Worm (Caenorhabditis elegans) whole organism, young adult: ENCODE results near the gene C46C2.2.

Experiments
- D2030.7 ChIP-seq: fragments of 200-800 bp; sonication (Bioruptor generic); IDR thresholded peaks from 2 replicates; pipeline ENCODE4 v1.3.6; 2022; ENCODE audit warnings: missing genetic modification reagents, missing genetic modification characterization, missing compliant biosample characterization
- F33H1.4 ChIP-seq: fragments of 200-800 bp; sonication (Bioruptor generic); IDR thresholded peaks from 2 replicates; pipeline ENCODE4 v1.3.6; 2022; ENCODE audit warnings: missing genetic modification reagents, missing genetic modification characterization, missing compliant biosample characterization
- F49E8.2 ChIP-seq: sonication (generic microtip); optimal IDR thresholded peaks from 3 replicates; lab custom pipeline; 2017; ENCODE audit warnings: missing genetic modification characterization, mild to moderate bottlenecking, missing compliant biosample characterization, antibody characterized with exemption, moderate library complexity; ENCODE audit not compliant: insufficient read depth
- T26A5.8 ChIP-seq: sonication (generic microtip); optimal IDR thresholded peaks from 2 replicates; lab custom pipeline; 2016; ENCODE audit warnings: missing genetic modification characterization, missing compliant biosample characterization
- Y95B8A.8 ChIP-seq: fragments of 200-800 bp; sonication (Bioruptor generic); IDR thresholded peaks from 2 replicates; pipeline ENCODE4 v1.3.6; 2022; ENCODE audit warnings: missing genetic modification reagents, missing genetic modification characterization, missing compliant biosample characterization
- ZK185.1 ChIP-seq: sonication (generic microtip); optimal IDR thresholded peaks from 2 replicates; lab custom pipeline; 2016; ENCODE audit warnings: mild to moderate bottlenecking, missing genetic modification characterization, missing compliant biosample characterization; ENCODE audit not compliant: poor library complexity, severe bottlenecking
- akir-1 ChIP-seq: fragments of 200-800 bp; sonication (Bioruptor generic); optimal IDR thresholded peaks from 2 replicates; lab custom pipeline; 2018; ENCODE audit warnings: mild to moderate bottlenecking, missing genetic modification characterization, moderate library complexity, missing compliant biosample characterization
- ama-1 ChIP-seq, 3 experiments: fragments of 150-350 bp in 1 of 3; sonication (generic microtip) in 2 of 3; optimal IDR thresholded peaks; 2 replicates each; lab custom pipeline; 2014 to 2018; ENCODE audit warnings: missing biosample characterization in 2 of 3, missing genetic modification characterization in 2 of 3, missing genetic modification reagents in 2 of 3
- aptf-2 ChIP-seq: fragments of 200-800 bp; sonication (Bioruptor generic); conservative IDR thresholded peaks from 2 replicates; pipeline ENCODE4 v1.3.6; 2022; ENCODE audit warnings: missing genetic modification reagents, missing genetic modification characterization, missing compliant biosample characterization
- athp-1 ChIP-seq: sonication (generic microtip); optimal IDR thresholded peaks from 2 replicates; lab custom pipeline; 2017; ENCODE audit warnings: mild to moderate bottlenecking, missing genetic modification characterization, missing compliant biosample characterization
- attf-3 ChIP-seq: fragments of 200-800 bp; sonication (Bioruptor generic); conservative IDR thresholded peaks from 2 replicates; pipeline ENCODE4 v1.3.6; 2022; ENCODE audit warnings: missing genetic modification reagents, missing genetic modification characterization, missing compliant biosample characterization
- attf-5 ChIP-seq: fragments of 200-800 bp; sonication (Bioruptor generic); optimal IDR thresholded peaks from 2 replicates; lab custom pipeline; 2018; ENCODE audit warnings: mild to moderate bottlenecking, missing genetic modification characterization, missing compliant biosample characterization
- bed-2 ChIP-seq: fragments of 200-800 bp; sonication (Bioruptor generic); IDR thresholded peaks from 2 replicates; pipeline ENCODE4 v1.3.6; 2022; ENCODE audit warnings: missing genetic modification reagents, missing genetic modification characterization, missing compliant biosample characterization
- ccch-3 ChIP-seq: fragments of 200-800 bp; sonication (Bioruptor generic); optimal IDR thresholded peaks from 2 replicates; lab custom pipeline; 2018; ENCODE audit warnings: mild to moderate bottlenecking, missing genetic modification characterization, missing compliant biosample characterization
- cebp-1 ChIP-seq, 2 experiments: fragments of 200-800 bp in 1 of 2; sonication (Bioruptor generic) in 1 of 2; sonication (generic microtip) in 1 of 2; IDR thresholded peaks in 1 of 2; optimal IDR thresholded peaks in 1 of 2; 2 replicates each; pipeline versions ENCODE4 v1.3.6 to Lab custom; 2017 to 2022; ENCODE audit warnings: missing compliant biosample characterization in 2 of 2, missing genetic modification characterization in 2 of 2, mild to moderate bottlenecking in 1 of 2, missing genetic modification reagents in 1 of 2, moderate library complexity in 1 of 2
- ceh-100 ChIP-seq: fragments of 200-800 bp; sonication (Bioruptor generic); IDR thresholded peaks from 2 replicates; pipeline ENCODE4 v1.3.6; 2022; ENCODE audit warnings: missing genetic modification reagents, missing genetic modification characterization, missing compliant biosample characterization
- ceh-40 ChIP-seq: fragments of 200-800 bp; sonication (Bioruptor generic); IDR thresholded peaks from 2 replicates; pipeline ENCODE4 v1.3.6; 2022; ENCODE audit warnings: missing genetic modification characterization, missing compliant biosample characterization
- chd-7 ChIP-seq: sonication (generic microtip); optimal IDR thresholded peaks from 2 replicates; lab custom pipeline; 2016; ENCODE audit warnings: mild to moderate bottlenecking, missing genetic modification characterization, moderate library complexity, missing compliant biosample characterization
- dpff-1 ChIP-seq: sonication (generic microtip); optimal IDR thresholded peaks from 2 replicates; lab custom pipeline; 2017; ENCODE audit warnings: mild to moderate bottlenecking, missing genetic modification characterization, missing compliant biosample characterization
- egl-18 ChIP-seq: fragments of 200-800 bp; sonication (Bioruptor generic); IDR thresholded peaks from 2 replicates; pipeline ENCODE4 v1.3.6; 2022; ENCODE audit warnings: missing genetic modification reagents, missing genetic modification characterization, missing compliant biosample characterization
- egrh-3 ChIP-seq: fragments of 200-800 bp; sonication (Bioruptor generic); IDR thresholded peaks from 2 replicates; pipeline ENCODE4 v1.3.6; 2022; ENCODE audit warnings: missing genetic modification reagents, missing genetic modification characterization, missing compliant biosample characterization
- ekl-4 ChIP-seq: fragments of 200-800 bp; sonication (Bioruptor generic); IDR thresholded peaks from 2 replicates; pipeline ENCODE4 v1.3.6; 2022; ENCODE audit warnings: missing genetic modification reagents, missing genetic modification characterization, missing compliant biosample characterization
- him-1 ChIP-seq: sonication (generic microtip); optimal IDR thresholded peaks from 2 replicates; lab custom pipeline; 2016; ENCODE audit warnings: missing genotype, missing genetic modification reagents, missing genetic modification characterization, missing compliant biosample characterization
- hmg-1.2 ChIP-seq: fragments of 200-800 bp; sonication (Bioruptor generic); IDR thresholded peaks from 2 replicates; pipeline ENCODE4 v1.3.6; 2022; ENCODE audit warnings: missing genetic modification reagents, missing genetic modification characterization, missing compliant biosample characterization
- hrde-1 ChIP-seq: sonication (generic microtip); optimal IDR thresholded peaks from 2 replicates; lab custom pipeline; 2016; ENCODE audit warnings: missing genetic modification characterization, mild to moderate bottlenecking, missing compliant biosample characterization, moderate library complexity, missing genotype, missing genetic modification reagents, borderline replicate concordance
- let-607 ChIP-seq, 2 experiments: fragments of 200-800 bp in 1 of 2; sonication (Bioruptor generic) in 1 of 2; sonication (generic microtip) in 1 of 2; optimal IDR thresholded peaks; 2 replicates each; lab custom pipeline; 2016 to 2018; ENCODE audit warnings: mild to moderate bottlenecking in 2 of 2, missing compliant biosample characterization in 2 of 2, missing genetic modification characterization in 2 of 2, moderate library complexity in 2 of 2, missing genotype in 1 of 2
- lin-40 ChIP-seq: sonication (generic microtip); optimal IDR thresholded peaks from 2 replicates; lab custom pipeline; 2016; ENCODE audit warnings: missing genetic modification characterization, mild to moderate bottlenecking, missing compliant biosample characterization, missing genotype, missing genetic modification reagents
- lin-54 ChIP-seq: fragments of 200-800 bp; sonication (Bioruptor generic); optimal IDR thresholded peaks from 2 replicates; lab custom pipeline; 2018; ENCODE audit warnings: mild to moderate bottlenecking, missing genetic modification characterization, missing compliant biosample characterization
- lir-1 ChIP-seq: fragments of 200-800 bp; sonication (Bioruptor generic); conservative IDR thresholded peaks from 2 replicates; pipeline ENCODE4 v1.3.6; 2022; ENCODE audit warnings: missing genetic modification reagents, missing genetic modification characterization, missing compliant biosample characterization
- lsl-1 ChIP-seq: fragments of 200-800 bp; sonication (Bioruptor generic); optimal IDR thresholded peaks from 2 replicates; lab custom pipeline; 2018; ENCODE audit warnings: mild to moderate bottlenecking, missing genetic modification characterization, moderate library complexity, missing compliant biosample characterization
- madf-6 ChIP-seq: fragments of 200-800 bp; sonication (Bioruptor generic); IDR thresholded peaks from 2 replicates; pipeline ENCODE4 v1.3.6; 2022; ENCODE audit warnings: missing genetic modification reagents, missing genetic modification characterization, missing compliant biosample characterization
- mcd-1 ChIP-seq: fragments of 200-800 bp; sonication (Bioruptor generic); IDR thresholded peaks from 2 replicates; pipeline ENCODE4 v1.3.6; 2022; ENCODE audit warnings: missing genetic modification reagents, missing genetic modification characterization, missing compliant biosample characterization
- nfyb-1 ChIP-seq: fragments of 200-800 bp; sonication (Bioruptor generic); IDR thresholded peaks from 2 replicates; pipeline ENCODE4 v1.3.6; 2022; ENCODE audit warnings: missing genetic modification reagents, missing genetic modification characterization, missing compliant biosample characterization
- nhr-120 ChIP-seq: fragments of 200-800 bp; sonication (Bioruptor generic); IDR thresholded peaks from 2 replicates; pipeline ENCODE4 v1.3.6; 2022; ENCODE audit warnings: missing genetic modification characterization, missing compliant biosample characterization
- nhr-80 ChIP-seq: sonication (generic microtip); optimal IDR thresholded peaks from 2 replicates; lab custom pipeline; 2016; ENCODE audit warnings: missing genetic modification characterization, missing compliant biosample characterization
- sea-2 ChIP-seq: fragments of 200-800 bp; sonication (Bioruptor generic); IDR thresholded peaks from 2 replicates; pipeline ENCODE4 v1.3.6; 2022; ENCODE audit warnings: missing genetic modification characterization, missing compliant biosample characterization
- snpc-4 ChIP-seq, 5 experiments: fragments of 150-350 bp in 1 of 5; sonication (generic microtip) in 4 of 5; optimal IDR thresholded peaks; 2 replicates each; lab custom pipeline; 2014 to 2018; ENCODE audit warnings: missing genetic modification characterization in 5 of 5, missing biosample characterization in 3 of 5, antibody characterized with exemption in 2 of 5, mild to moderate bottlenecking in 2 of 5, missing compliant biosample characterization in 2 of 5, missing genotype in 2 of 5, moderate library complexity in 2 of 5, missing genetic modification reagents in 1 of 5
- tbp1 ChIP-seq: fragments of 200-800 bp; sonication (Bioruptor generic); optimal IDR thresholded peaks from 2 replicates; lab custom pipeline; 2018; ENCODE audit warnings: mild to moderate bottlenecking, missing genetic modification characterization, missing compliant biosample characterization
- tbx-9 ChIP-seq: sonication (generic microtip); optimal IDR thresholded peaks from 2 replicates; lab custom pipeline; 2016; ENCODE audit warnings: borderline replicate concordance, missing genetic modification characterization, inconsistent platforms, missing compliant biosample characterization
- ztf-26 ChIP-seq: sonication (generic microtip); optimal IDR thresholded peaks from 2 replicates; lab custom pipeline; 2017; ENCODE audit warnings: missing genetic modification characterization, missing compliant biosample characterization
- ztf-28 ChIP-seq: fragments of 200-800 bp; sonication (Bioruptor generic); IDR thresholded peaks from 2 replicates; pipeline ENCODE4 v1.3.6; 2022; ENCODE audit warnings: missing genetic modification reagents, missing genetic modification characterization, missing compliant biosample characterization
- ztf-6 ChIP-seq: fragments of 200-800 bp; sonication (Bioruptor generic); IDR thresholded peaks from 2 replicates; pipeline ENCODE4 v1.3.6; 2022; ENCODE audit warnings: missing genetic modification reagents, missing genetic modification characterization, missing compliant biosample characterization

C46C2.2 gene

DNA sequence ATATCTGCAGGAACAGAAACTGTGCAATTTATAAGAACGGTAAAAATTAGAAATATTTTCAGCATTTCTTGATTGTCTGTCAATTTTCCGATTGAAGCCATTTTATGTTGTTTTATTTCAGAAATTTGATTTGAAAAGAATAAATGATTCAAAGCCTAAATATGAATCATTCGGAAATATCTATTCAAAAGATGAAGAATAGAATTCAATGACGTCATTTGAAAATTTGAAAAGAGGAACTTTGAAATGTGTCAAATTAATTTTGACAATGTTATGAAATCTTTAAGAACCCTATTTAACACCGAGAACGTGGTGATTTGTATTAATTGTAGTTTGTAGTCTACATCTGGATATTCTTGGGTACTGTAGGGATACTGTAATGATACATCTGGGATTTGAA is 25.0 kb upstream of the C46C2.2 start, which contains the start of gene C46C2.5:
C46C2.5 (minus strand) TSS at position 101 of the 400 bp plus-strand sequence.
- no peak for TF ChIP-seq ztf-28 (GFP tag; lab: Robert Waterston, UW)
- no peak for TF ChIP-seq akir-1 (GFP tag; lab: Kevin White, UChicago)
- no peak for TF ChIP-seq nhr-120 (GFP tag; lab: Robert Waterston, UW)
- no peak for TF ChIP-seq mcd-1 (GFP tag; lab: Robert Waterston, UW)
- no peak for TF ChIP-seq ceh-40 (GFP tag; lab: Robert Waterston, UW)
- TF ChIP-seq T26A5.8 (tag; lab: Kevin White, UChicago), result no peak
- no peak for TF ChIP-seq ceh-100
- TF ChIP-seq chd-7 (tag; lab: Kevin White, UChicago), result no peak
- TF ChIP-seq cebp-1 (GFP tag; IDR thresholded peaks at IDR 0.05; lab: Robert Waterston, UW), result no peak
- no peak for TF ChIP-seq cebp-1 (tag; optimal IDR thresholded peaks at IDR 0.05; lab: Kevin White, UChicago)
- TF ChIP-seq aptf-2, result no peak
- TF ChIP-seq dpff-1 (tag; lab: Kevin White, UChicago), result no peak
- TF ChIP-seq snpc-4 (GFP tag; optimal IDR thresholded peaks at IDR 0.05; lab: Kevin White, UChicago), result no peak
- no peak for TF ChIP-seq snpc-4 (tag; optimal IDR thresholded peaks at IDR 0.05; lab: Kevin White, UChicago)
- TF ChIP-seq lin-54 (GFP tag; lab: Kevin White, UChicago), result no peak
- TF ChIP-seq ZK185.1 (tag; lab: Kevin White, UChicago), result no peak
- no peak for TF ChIP-seq tbx-9 (tag; lab: Kevin White, UChicago)
- TF ChIP-seq athp-1, result no peak
- no peak for TF ChIP-seq ama-1 (optimal IDR thresholded peaks at IDR 0.05; lab: Kevin White, UChicago)
- TF ChIP-seq ama-1 (GFP tag; optimal IDR thresholded peaks at IDR 0.05; lab: Kevin White, UChicago), result no peak
- no peak for TF ChIP-seq nhr-80
- TF ChIP-seq ccch-3 (GFP tag; lab: Kevin White, UChicago), result no peak

DNA sequence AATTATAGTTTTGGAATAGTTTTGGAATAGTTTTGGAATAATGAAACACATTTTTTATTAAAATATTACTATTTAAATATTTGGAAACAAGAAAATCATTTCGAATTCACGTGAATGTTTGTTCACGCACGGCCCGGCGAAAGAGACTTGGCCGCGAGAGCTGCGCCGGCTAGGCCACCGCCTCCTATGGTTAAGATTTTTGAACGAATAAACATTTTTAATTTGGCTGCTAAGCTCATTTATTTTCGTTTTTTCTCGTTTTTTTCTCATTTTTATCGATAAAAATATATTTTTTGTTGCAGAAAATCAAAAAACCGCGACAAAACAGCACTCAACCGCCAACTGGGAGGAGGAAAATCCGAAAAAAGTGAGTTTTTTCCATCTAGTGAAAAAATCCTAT is 23.0 kb upstream of the C46C2.2 start, which contains the start of gene C46C2.7:
C46C2.7 (plus strand) TSS at position 301 of the 400 bp plus-strand sequence.
- peak; percentile 86 for TF ChIP-seq hmg-1.2

DNA sequence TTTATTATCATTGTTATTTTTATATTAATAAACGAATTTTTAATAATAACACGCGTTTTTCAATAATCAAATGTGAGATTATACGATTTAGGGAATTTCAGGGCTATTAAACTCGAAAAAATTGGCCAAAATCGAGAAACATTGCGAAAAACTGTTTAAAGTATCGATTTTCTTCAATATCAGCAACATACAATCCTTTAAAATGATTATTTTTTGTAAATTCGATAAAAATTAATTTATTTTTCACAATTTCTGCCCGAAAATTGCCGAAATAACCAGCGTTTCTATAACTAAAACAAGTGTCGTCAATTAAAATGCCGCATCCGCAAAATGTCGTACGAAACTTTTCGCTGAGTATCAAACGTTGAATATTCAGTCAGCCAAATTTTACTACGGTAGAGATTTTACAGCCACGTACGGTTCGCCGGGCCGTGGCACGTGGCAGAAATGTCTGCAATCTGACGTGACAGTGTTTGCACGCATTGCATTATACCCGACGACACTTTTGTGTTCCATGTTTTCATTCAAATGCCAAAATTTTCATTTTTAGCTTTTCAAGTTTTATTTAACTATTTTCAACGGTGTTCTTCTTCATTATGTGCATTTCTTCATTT is 21.4 kb upstream of the C46C2.2 start:
- TF ChIP-seq egrh-3 (GFP tag; lab: Robert Waterston, UW) (peak; percentile 82), lin-54 (GFP tag; lab: Kevin White, UChicago) (peak; percentile 78), lir-1 (peak; percentile 97), let-607 (tag; optimal IDR thresholded peaks at IDR 0.05; lab: Kevin White, UChicago) (peak; percentile 61 to 91), hrde-1 (tag; lab: Kevin White, UChicago) (peak; percentile 24), nhr-120 (GFP tag; lab: Robert Waterston, UW) (peak; percentile 96), attf-5 (GFP tag; lab: Kevin White, UChicago) (peak; percentile 13), nfyb-1 (GFP tag; lab: Robert Waterston, UW) (peak; percentile 99), athp-1 (peak; percentile 46), him-1 (peak; percentile 61), F33H1.4 (GFP tag; lab: Robert Waterston, UW) (peak; percentile 97), Y95B8A.8 (GFP tag; lab: Robert Waterston, UW) (peak; percentile 100), F49E8.2 (tag; lab: Kevin White, UChicago) (peak; percentile 28), sea-2 (peak; percentile 98), D2030.7 (GFP tag; lab: Robert Waterston, UW) (peak; percentile 100), bed-2 (peak; percentile 99), ztf-6 (GFP tag; lab: Robert Waterston, UW) (peak; percentile 93), egl-18 (peak; percentile 96), ztf-28 (GFP tag; lab: Robert Waterston, UW) (peak; percentile 99), attf-3 (peak; percentile 95), tbp1 (peak; percentile 62), lsl-1 (GFP tag; lab: Kevin White, UChicago) (peak; percentile 85), lin-40 (tag; lab: Kevin White, UChicago) (peak; percentile 32), ztf-26 (tag; lab: Kevin White, UChicago) (peak; percentile 12), madf-6 (GFP tag; lab: Robert Waterston, UW) (peak; percentile 100), ekl-4 (peak; percentile 99)
